Worm (Caenorhabditis elegans) whole organism, L4 larva: ENCODE results near the gene T15B12.2.

ENCODE experiments used
- T20F7.1 ChIP-seq: fragments of 200-800 bp; sonication (Bioruptor generic); optimal IDR thresholded peaks from 2 replicates; lab custom pipeline; 2018; ENCODE audit warnings: mild to moderate bottlenecking, missing genetic modification characterization, missing compliant biosample characterization
- ZK337.2 ChIP-seq: fragments of 200-800 bp; sonication (Bioruptor generic); IDR thresholded peaks from 2 replicates; pipeline ENCODE4 v1.3.6; 2022; ENCODE audit warnings: missing genetic modification reagents, missing genetic modification characterization, missing compliant biosample characterization
- ama-1 ChIP-seq: fragments of 150-350 bp; optimal IDR thresholded peaks from 2 replicates; lab custom pipeline; 2014; ENCODE audit warnings: inconsistent platforms, mixed read lengths
- attf-4 ChIP-seq: sonication (generic microtip); optimal IDR thresholded peaks from 3 replicates; lab custom pipeline; 2017; ENCODE audit warnings: missing biosample characterization, missing genetic modification characterization
- ceh-28 ChIP-seq: fragments of 150-350 bp; optimal IDR thresholded peaks from 2 replicates; lab custom pipeline; 2014; ENCODE audit warnings: missing biosample characterization, missing genetic modification reagents, missing genetic modification characterization
- ceh-82 ChIP-seq: sonication (generic microtip); optimal IDR thresholded peaks from 2 replicates; lab custom pipeline; 2017; ENCODE audit warnings: missing biosample characterization, missing genetic modification characterization
- ces-1 ChIP-seq: fragments of 150-350 bp; sonication (generic microtip); optimal IDR thresholded peaks from 4 replicates; lab custom pipeline; 2014; ENCODE audit warnings: missing biosample characterization, missing genetic modification reagents, missing genetic modification characterization
- ctbp-1 ChIP-seq: fragments of 200-800 bp; sonication (Bioruptor generic); IDR thresholded peaks from 2 replicates; pipeline ENCODE4 v1.3.6; 2022; ENCODE audit warnings: missing genetic modification reagents, missing genetic modification characterization, missing compliant biosample characterization
- dmd-9 ChIP-seq: fragments of 200-800 bp; sonication (Bioruptor generic); IDR thresholded peaks from 2 replicates; pipeline ENCODE4 v1.3.6; 2022; ENCODE audit warnings: missing genetic modification reagents, missing genetic modification characterization, missing compliant biosample characterization
- duxl-1 ChIP-seq: sonication (generic microtip); optimal IDR thresholded peaks from 2 replicates; lab custom pipeline; 2016; ENCODE audit warnings: mild to moderate bottlenecking, missing genetic modification characterization, moderate library complexity, missing compliant biosample characterization; ENCODE audit not compliant: poor library complexity
- egl-43 ChIP-seq: fragments of 200-800 bp; sonication (Bioruptor generic); IDR thresholded peaks from 2 replicates; pipeline ENCODE4 v1.3.6; 2022; ENCODE audit warnings: missing genetic modification reagents, missing genetic modification characterization, missing compliant biosample characterization
- gei-8 ChIP-seq: fragments of 200-800 bp; sonication (Bioruptor generic); optimal IDR thresholded peaks from 2 replicates; lab custom pipeline; 2018; ENCODE audit warnings: mild to moderate bottlenecking, missing genetic modification characterization, missing compliant biosample characterization
- hmg-1.1 ChIP-seq: fragments of 200-800 bp; sonication (Bioruptor generic); IDR thresholded peaks from 2 replicates; pipeline ENCODE4 v1.3.6; 2022; ENCODE audit warnings: missing genetic modification reagents, missing genetic modification characterization, missing compliant biosample characterization
- lin-38 ChIP-seq: fragments of 200-800 bp; sonication (Bioruptor generic); IDR thresholded peaks from 2 replicates; pipeline ENCODE4 v1.3.6; 2022; ENCODE audit warnings: missing genetic modification reagents, missing genetic modification characterization, missing compliant biosample characterization
- lir-3 ChIP-seq: sonication (generic microtip); optimal IDR thresholded peaks from 2 replicates; lab custom pipeline; 2016; ENCODE audit warnings: mild to moderate bottlenecking, missing genetic modification characterization, missing compliant biosample characterization
- mxl-2 ChIP-seq: fragments of 200-800 bp; sonication (Bioruptor generic); conservative IDR thresholded peaks from 2 replicates; pipeline ENCODE4 v1.3.6; 2022; ENCODE audit warnings: missing genetic modification reagents, missing genetic modification characterization, missing compliant biosample characterization
- nhr-11 ChIP-seq: fragments of 150-350 bp; optimal IDR thresholded peaks from 2 replicates; lab custom pipeline; 2014; ENCODE audit warnings: missing biosample characterization, missing genetic modification characterization
- nhr-25 ChIP-seq: sonication (generic microtip); optimal IDR thresholded peaks from 2 replicates; lab custom pipeline; 2017; ENCODE audit warnings: missing genetic modification characterization, mild to moderate bottlenecking, missing compliant biosample characterization, antibody characterized with exemption, moderate library complexity, borderline replicate concordance; ENCODE audit not compliant: insufficient read depth
- nhr-48 ChIP-seq: sonication (generic microtip); optimal IDR thresholded peaks from 2 replicates; lab custom pipeline; 2016; ENCODE audit warnings: mild to moderate bottlenecking, missing genetic modification characterization, missing compliant biosample characterization
- nhr-77 ChIP-seq: fragments of 150-350 bp; optimal IDR thresholded peaks from 2 replicates; lab custom pipeline; 2014; ENCODE audit warnings: missing biosample characterization, missing genetic modification characterization
- rbr-2 ChIP-seq: sonication (generic microtip); optimal IDR thresholded peaks from 2 replicates; lab custom pipeline; 2016; ENCODE audit warnings: missing genotype, missing genetic modification characterization, missing compliant biosample characterization
- skn-1 ChIP-seq: fragments of 150-350 bp; optimal IDR thresholded peaks from 2 replicates; lab custom pipeline; 2014; ENCODE audit warnings: missing biosample characterization, missing genetic modification characterization
- unc-130 ChIP-seq: sonication (generic microtip); optimal IDR thresholded peaks from 2 replicates; lab custom pipeline; 2016; ENCODE audit warnings: missing genetic modification reagents, missing genetic modification characterization, missing compliant biosample characterization
- unc-62 ChIP-seq, 3 experiments: fragments of 150-350 bp in 1 of 3; sonication (generic microtip); optimal IDR thresholded peaks in 2 of 3; peaks in 1 of 3; 1 replicate in 1 of 3; 2 replicates in 2 of 3; lab custom pipeline; 2014 to 2017; ENCODE audit warnings: missing biosample characterization in 3 of 3, missing genetic modification characterization in 3 of 3, missing genetic modification reagents in 3 of 3, missing genotype in 1 of 3
- vab-7 ChIP-seq: fragments of 200-800 bp; sonication (Bioruptor generic); IDR thresholded peaks from 2 replicates; pipeline ENCODE4 v1.3.6; 2022; ENCODE audit warnings: missing genetic modification reagents, missing genetic modification characterization, missing compliant biosample characterization
- zag-1 ChIP-seq: fragments of 150-350 bp; optimal IDR thresholded peaks from 2 replicates; lab custom pipeline; 2014; ENCODE audit warnings: missing biosample characterization, missing genetic modification characterization
- zip-2 ChIP-seq: fragments of 150-350 bp; optimal IDR thresholded peaks from 2 replicates; lab custom pipeline; 2014; ENCODE audit warnings: missing biosample characterization, missing genetic modification characterization
- ztf-11 ChIP-seq: fragments of 150-350 bp; optimal IDR thresholded peaks from 2 replicates; lab custom pipeline; 2014; ENCODE audit warnings: missing biosample characterization, missing genetic modification characterization
- ztf-7 ChIP-seq: fragments of 150-350 bp; optimal IDR thresholded peaks from 2 replicates; lab custom pipeline; 2014; ENCODE audit warnings: missing biosample characterization, missing genetic modification characterization

The T15B12.2 gene

DNA sequence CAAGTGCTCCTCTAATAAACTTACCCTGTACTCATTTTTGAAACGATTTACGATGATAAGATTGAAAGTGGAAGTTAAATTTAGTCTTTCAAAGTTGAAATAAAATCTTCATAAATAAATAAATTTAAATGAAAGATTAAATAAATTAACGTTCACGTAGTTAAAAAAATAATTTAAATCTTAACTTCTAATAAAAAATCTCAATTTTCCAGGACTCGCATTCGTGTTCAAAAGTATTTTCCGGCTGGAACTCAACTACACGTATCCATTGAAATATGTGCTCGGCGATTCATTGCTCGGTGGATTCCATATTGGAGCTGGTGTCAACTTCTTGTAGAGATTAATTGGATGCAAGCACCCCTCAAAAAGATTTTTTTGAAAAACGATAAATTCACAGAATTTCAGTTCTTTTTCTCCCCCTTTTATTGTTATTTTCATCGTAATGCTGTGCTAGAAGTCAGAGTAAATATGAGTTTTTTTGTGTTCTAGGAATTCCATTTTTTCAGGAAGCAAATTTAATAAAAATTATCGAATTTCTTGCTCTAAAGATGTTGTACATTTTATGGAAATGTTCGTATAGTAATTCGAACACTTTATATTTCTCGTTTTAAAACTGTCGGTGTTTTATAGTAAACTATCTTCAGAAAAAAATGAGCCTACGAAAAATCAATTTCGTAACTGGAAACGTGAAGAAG is 38.2 kb downstream of the T15B12.2 start, which contains the start of the genes C34E10.9 and hap-1:
Gene C34E10.9, minus strand, starts transcription at position 101 of the 695 bp plus-strand sequence.
Gene hap-1, plus strand, starts transcription at position 645 of the 695 bp plus-strand sequence.
- TF ChIP-seq nhr-48 (tag; lab: Kevin White, UChicago) (no peak), hmg-1.1 (no peak), ZK337.2 (GFP tag; lab: Robert Waterston, UW) (no peak), nhr-25 (tag; lab: Kevin White, UChicago) (no peak), skn-1 (tag; lab: Kevin White, UChicago) (no peak), nhr-77 (no peak), zip-2 (no peak), dmd-9 (GFP tag; lab: Robert Waterston, UW) (no peak), mxl-2 (GFP tag; lab: Robert Waterston, UW) (no peak), lin-38 (GFP tag; lab: Robert Waterston, UW) (no peak), vab-7 (GFP tag; lab: Robert Waterston, UW) (no peak), zag-1 (tag; lab: Kevin White, UChicago) (no peak), ceh-82 (no peak), ceh-28 (tag; lab: Kevin White, UChicago) (no peak), ces-1 (GFP tag; lab: Kevin White, UChicago) (no peak)

- TF ChIP-seq lir-3 (tag; lab: Kevin White, UChicago): no peak
- TF ChIP-seq unc-62 (GFP tag; optimal IDR thresholded peaks at IDR 0.05 in 1 of 2; lab: Kevin White, UChicago): no peak
- TF ChIP-seq unc-62 (tag; optimal IDR thresholded peaks at IDR 0.05; lab: Kevin White, UChicago): no peak
- no peak for TF ChIP-seq egl-43 (GFP tag; lab: Robert Waterston, UW)
- no peak for TF ChIP-seq skn-1 (tag; lab: Kevin White, UChicago)
- TF ChIP-seq, all 104 proteins: peak for 0
These were observed 41.3 kb downstream of the T15B12.2 start, which contains the start of gene gop-3 for ce11 chrIII:5260394-5260793. gop-3 (plus strand) TSS chrIII:5260694.

DNA sequence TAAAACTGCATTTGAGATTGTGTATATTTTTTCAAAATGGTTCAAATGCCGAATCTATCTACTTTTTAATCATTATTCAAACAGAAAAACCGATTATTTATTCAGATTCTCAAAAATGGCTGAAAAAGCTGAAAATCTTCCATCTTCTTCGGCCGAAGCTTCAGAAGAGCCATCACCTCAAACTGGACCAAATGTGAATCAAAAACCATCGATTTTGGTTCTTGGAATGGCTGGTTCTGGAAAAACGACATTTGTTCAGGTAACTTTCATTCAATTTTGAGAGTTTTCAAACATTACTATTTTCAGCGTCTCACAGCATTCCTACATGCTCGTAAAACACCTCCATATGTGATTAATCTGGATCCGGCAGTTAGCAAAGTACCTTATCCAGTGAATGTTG is 42.8 kb downstream of the T15B12.2 start, which contains the start of gene gop-2:
Gene gop-2, plus strand, starts transcription at position 106 of the 400 bp plus-strand sequence.
- TF ChIP-seq duxl-1: no peak
- TF ChIP-seq unc-130 (GFP tag; lab: Kevin White, UChicago): no peak
- TF ChIP-seq ztf-7 (tag; lab: Kevin White, UChicago): no peak
- TF ChIP-seq rbr-2 (tag; lab: Kevin White, UChicago): no peak
- TF ChIP-seq ctbp-1 (GFP tag; lab: Robert Waterston, UW): no peak
- TF ChIP-seq gei-8: no peak
- peak in 1 of 2 experiments; percentile 92 for TF ChIP-seq unc-62 (GFP tag; optimal IDR thresholded peaks at IDR 0.05 in 1 of 2; lab: Kevin White, UChicago)
- no peak for TF ChIP-seq unc-62 (tag; optimal IDR thresholded peaks at IDR 0.05; lab: Kevin White, UChicago)
- TF ChIP-seq ama-1: peak; percentile 24

ce11 chrIII:5254108-5254507 is 47.6 kb downstream of the T15B12.2 start, which contains the start of the genes sumv-1 and gop-1:
sumv-1 (minus strand) TSS chrIII:5254187.
gop-1 (plus strand) TSS chrIII:5254438.
- TF ChIP-seq ztf-11 (no peak), T20F7.1 (GFP tag; lab: Kevin White, UChicago) (peak; percentile 88), attf-4 (no peak), nhr-11 (tag; lab: Kevin White, UChicago) (no peak)
